Worm (Caenorhabditis elegans): Measurements from ENCODE around the gene F45G2.7.

- TF ChIP-seq med-1 (GFP tag; optimal IDR thresholded peaks at IDR 0.05; ENCODE audit: insufficient read depth): no peak
- TF ChIP-seq tab-1 (GFP tag; IDR thresholded peaks at IDR 0.05): no peak
- TF ChIP-seq ztf-29 (GFP tag; IDR thresholded peaks at IDR 0.05): no peak
- no peak for TF ChIP-seq flt-1 (GFP tag; IDR thresholded peaks at IDR 0.05)
- no peak for TF ChIP-seq T22C8.4 (GFP tag; IDR thresholded peaks at IDR 0.05)
- no peak for TF ChIP-seq ztf-23 (GFP tag; IDR thresholded peaks at IDR 0.05)
- TF ChIP-seq ref-1 (GFP tag; conservative IDR thresholded peaks at IDR 0.05): no peak
Measured at ce11 chrIII:13476682-13477081, 42.4 kb upstream of the F45G2.7 start, which contains the start of gene T27E9.6.
